Worm (Caenorhabditis elegans) whole organism, late embryonic: ENCODE data around the gene K07H8.2.

Experiments
- C08G9.2 ChIP-seq: sonication (generic microtip); optimal IDR thresholded peaks from 2 replicates; lab custom pipeline; 2016; ENCODE audit warnings: mild to moderate bottlenecking, missing genetic modification characterization, moderate library complexity, missing compliant biosample characterization
- K09A11.1 ChIP-seq: sonication (generic microtip); optimal IDR thresholded peaks from 2 replicates; lab custom pipeline; 2017; ENCODE audit warnings: antibody characterized with exemption, mild to moderate bottlenecking, missing genetic modification characterization, missing compliant biosample characterization; ENCODE audit not compliant: insufficient read depth
- T23F11.4 ChIP-seq: fragments of 200-800 bp; sonication (Bioruptor generic); optimal IDR thresholded peaks from 2 replicates; lab custom pipeline; 2018; ENCODE audit warnings: mild to moderate bottlenecking, missing genetic modification characterization, missing compliant biosample characterization
- Y22D7AL.16 ChIP-seq: sonication (generic microtip); optimal IDR thresholded peaks from 2 replicates; lab custom pipeline; 2016; ENCODE audit warnings: missing genetic modification characterization, missing compliant biosample characterization
- ahr-1 ChIP-seq: sonication (generic microtip); optimal IDR thresholded peaks from 2 replicates; lab custom pipeline; 2016; ENCODE audit warnings: missing genetic modification characterization, missing compliant biosample characterization
- ceh-14 ChIP-seq: sonication (generic microtip); optimal IDR thresholded peaks from 2 replicates; lab custom pipeline; 2016; ENCODE audit warnings: missing genotype, missing genetic modification characterization, missing compliant biosample characterization
- ceh-24 ChIP-seq: sonication (generic microtip); optimal IDR thresholded peaks from 2 replicates; lab custom pipeline; 2016; ENCODE audit warnings: mild to moderate bottlenecking, missing genetic modification characterization, missing compliant biosample characterization
- ceh-30 ChIP-seq: fragments of 150-350 bp; optimal IDR thresholded peaks from 2 replicates; lab custom pipeline; 2014; ENCODE audit warnings: missing biosample characterization, missing genetic modification characterization
- ceh-31 ChIP-seq: sonication (generic microtip); optimal IDR thresholded peaks from 2 replicates; lab custom pipeline; 2016; ENCODE audit warnings: missing genetic modification characterization, missing compliant biosample characterization
- ceh-34 ChIP-seq: sonication (generic microtip); optimal IDR thresholded peaks from 2 replicates; lab custom pipeline; 2016; ENCODE audit warnings: mild to moderate bottlenecking, missing genetic modification characterization, missing compliant biosample characterization
- ceh-48 ChIP-seq: sonication (generic microtip); optimal IDR thresholded peaks from 2 replicates; lab custom pipeline; 2016; ENCODE audit warnings: missing genetic modification characterization, inconsistent platforms, missing compliant biosample characterization
- ceh-6 ChIP-seq: fragments of 200-800 bp; sonication (Bioruptor generic); optimal IDR thresholded peaks from 2 replicates; lab custom pipeline; 2018; ENCODE audit warnings: mild to moderate bottlenecking, missing genetic modification characterization, missing compliant biosample characterization
- ceh-9 ChIP-seq: sonication (generic microtip); optimal IDR thresholded peaks from 2 replicates; lab custom pipeline; 2016; ENCODE audit warnings: mild to moderate bottlenecking, missing genetic modification characterization, inconsistent platforms, missing compliant biosample characterization
- dmd-4 ChIP-seq: sonication (generic microtip); optimal IDR thresholded peaks from 2 replicates; lab custom pipeline; 2016; ENCODE audit warnings: borderline replicate concordance, missing genetic modification characterization, missing compliant biosample characterization
- dve-1 ChIP-seq: sonication (generic microtip); optimal IDR thresholded peaks from 2 replicates; lab custom pipeline; 2017; ENCODE audit warnings: antibody characterized with exemption, mild to moderate bottlenecking, missing genetic modification characterization, missing compliant biosample characterization
- elt-2 ChIP-seq: sonication (generic microtip); optimal IDR thresholded peaks from 2 replicates; lab custom pipeline; 2016; ENCODE audit warnings: missing genetic modification reagents, missing genetic modification characterization, missing compliant biosample characterization
- elt-4 ChIP-seq: sonication (generic microtip); optimal IDR thresholded peaks from 2 replicates; lab custom pipeline; 2016; ENCODE audit warnings: missing genetic modification characterization, missing compliant biosample characterization
- eyg-1 ChIP-seq: sonication (generic microtip); optimal IDR thresholded peaks from 2 replicates; lab custom pipeline; 2016; ENCODE audit warnings: missing genotype, missing genetic modification characterization, missing compliant biosample characterization
- fkh-6 ChIP-seq: sonication (generic microtip); optimal IDR thresholded peaks from 2 replicates; lab custom pipeline; 2016; ENCODE audit warnings: missing genetic modification characterization, missing compliant biosample characterization
- gmeb-2 ChIP-seq: sonication (generic microtip); optimal IDR thresholded peaks from 2 replicates; lab custom pipeline; 2016; ENCODE audit warnings: missing genetic modification characterization, inconsistent platforms, missing compliant biosample characterization
- hlh-30 ChIP-seq: sonication (generic microtip); optimal IDR thresholded peaks from 2 replicates; lab custom pipeline; 2017; ENCODE audit warnings: antibody characterized with exemption, missing genetic modification characterization, missing compliant biosample characterization; ENCODE audit not compliant: insufficient read depth
- hlh-6 ChIP-seq: sonication (generic microtip); optimal IDR thresholded peaks from 2 replicates; lab custom pipeline; 2016; ENCODE audit warnings: missing genotype, missing genetic modification characterization, missing compliant biosample characterization
- lim-6 ChIP-seq: sonication (generic microtip); optimal IDR thresholded peaks from 2 replicates; lab custom pipeline; 2016; ENCODE audit warnings: missing genetic modification characterization, missing compliant biosample characterization
- mec-3 ChIP-seq: sonication (generic microtip); optimal IDR thresholded peaks from 2 replicates; lab custom pipeline; 2016; ENCODE audit warnings: borderline replicate concordance, missing genetic modification characterization, missing compliant biosample characterization
- nfya-1 ChIP-seq: sonication (generic microtip); optimal IDR thresholded peaks from 2 replicates; lab custom pipeline; 2017; ENCODE audit warnings: missing genetic modification characterization, mild to moderate bottlenecking, missing compliant biosample characterization, antibody characterized with exemption, moderate library complexity
- nhr-11 ChIP-seq: fragments of 150-350 bp; optimal IDR thresholded peaks from 2 replicates; lab custom pipeline; 2014; ENCODE audit warnings: missing biosample characterization, missing genetic modification characterization
- nhr-232 ChIP-seq: sonication (generic microtip); optimal IDR thresholded peaks from 2 replicates; lab custom pipeline; 2016; ENCODE audit warnings: missing genetic modification characterization, missing compliant biosample characterization
- pat-9 ChIP-seq: fragments of 200-800 bp; sonication (Bioruptor generic); optimal IDR thresholded peaks from 2 replicates; lab custom pipeline; 2018; ENCODE audit warnings: mild to moderate bottlenecking, missing genetic modification characterization, moderate library complexity, missing compliant biosample characterization
- pha-2 ChIP-seq: sonication (generic microtip); optimal IDR thresholded peaks from 2 replicates; lab custom pipeline; 2017; ENCODE audit warnings: mild to moderate bottlenecking, missing genetic modification characterization, missing compliant biosample characterization
- pros-1 ChIP-seq: fragments of 150-350 bp; optimal IDR thresholded peaks from 2 replicates; lab custom pipeline; 2014; ENCODE audit warnings: missing biosample characterization, missing genetic modification reagents, missing genetic modification characterization
- ref-2 ChIP-seq: sonication (generic microtip); optimal IDR thresholded peaks from 2 replicates; lab custom pipeline; 2016; ENCODE audit warnings: missing genetic modification characterization, missing compliant biosample characterization
- rnt-1 ChIP-seq: sonication (generic microtip); optimal IDR thresholded peaks from 2 replicates; lab custom pipeline; 2016; ENCODE audit warnings: missing genetic modification characterization, missing compliant biosample characterization
- sdc-2 ChIP-seq: sonication (generic microtip); optimal IDR thresholded peaks from 2 replicates; lab custom pipeline; 2016; ENCODE audit warnings: missing genotype, missing genetic modification characterization, missing compliant biosample characterization
- sox-4 ChIP-seq: sonication (generic microtip); optimal IDR thresholded peaks from 2 replicates; lab custom pipeline; 2017; ENCODE audit warnings: mild to moderate bottlenecking, missing genetic modification characterization, inconsistent platforms, missing compliant biosample characterization
- tbx-2 ChIP-seq: sonication (generic microtip); optimal IDR thresholded peaks from 2 replicates; lab custom pipeline; 2016; ENCODE audit warnings: missing genetic modification characterization, missing compliant biosample characterization
- ttx-3 ChIP-seq: sonication (generic microtip); optimal IDR thresholded peaks from 2 replicates; lab custom pipeline; 2016; ENCODE audit warnings: missing genetic modification reagents, missing genetic modification characterization, missing compliant biosample characterization
- unc-3 ChIP-seq, 2 experiments: fragments of 200-800 bp in 1 of 2; sonication (Bioruptor generic) in 1 of 2; sonication (generic microtip) in 1 of 2; conservative IDR thresholded peaks in 1 of 2; optimal IDR thresholded peaks in 1 of 2; 2 replicates each; pipeline versions ENCODE4 v1.3.6 to Lab custom; 2016 to 2022; ENCODE audit warnings: missing compliant biosample characterization in 2 of 2, missing genetic modification characterization in 2 of 2, missing genetic modification reagents in 1 of 2
- unc-42 ChIP-seq: sonication (generic microtip); optimal IDR thresholded peaks from 2 replicates; lab custom pipeline; 2016; ENCODE audit warnings: missing genotype, missing genetic modification characterization, missing compliant biosample characterization
- unc-55 ChIP-seq: sonication (generic microtip); optimal IDR thresholded peaks from 2 replicates; lab custom pipeline; 2017; ENCODE audit warnings: missing biosample characterization, missing genetic modification reagents, missing genetic modification characterization
- zip-5 ChIP-seq: sonication (generic microtip); optimal IDR thresholded peaks from 2 replicates; lab custom pipeline; 2016; ENCODE audit warnings: missing genetic modification characterization, missing compliant biosample characterization

K07H8.2 gene

DNA sequence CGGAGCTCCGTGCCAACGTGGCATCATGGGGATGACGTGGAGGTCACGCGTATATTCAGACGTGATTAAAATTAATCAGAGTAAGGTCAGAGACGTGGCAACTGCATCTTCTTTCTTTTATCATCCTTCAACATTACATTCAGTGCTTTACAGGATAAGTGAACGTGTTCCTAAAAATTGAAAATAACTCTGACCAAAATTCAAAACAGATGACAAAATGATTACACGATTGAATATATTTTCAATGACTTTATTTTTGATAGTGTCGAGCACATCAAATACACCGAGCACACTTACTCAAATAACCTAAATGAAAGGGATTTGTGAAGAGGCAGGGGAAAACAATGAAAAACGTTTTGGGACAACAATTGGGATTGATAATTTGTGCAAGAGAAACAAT lies 5.0 kb upstream of the K07H8.2 start, which contains the start of gene K07H8.9:
Gene K07H8.9 (minus strand): TSS at position 125 of the 400 bp plus-strand sequence.
- TF ChIP-seq K09A11.1 (tag; lab: Kevin White, UChicago) (no peak), pat-9 (tag; lab: Kevin White, UChicago) (no peak), unc-55 (no peak)

DNA sequence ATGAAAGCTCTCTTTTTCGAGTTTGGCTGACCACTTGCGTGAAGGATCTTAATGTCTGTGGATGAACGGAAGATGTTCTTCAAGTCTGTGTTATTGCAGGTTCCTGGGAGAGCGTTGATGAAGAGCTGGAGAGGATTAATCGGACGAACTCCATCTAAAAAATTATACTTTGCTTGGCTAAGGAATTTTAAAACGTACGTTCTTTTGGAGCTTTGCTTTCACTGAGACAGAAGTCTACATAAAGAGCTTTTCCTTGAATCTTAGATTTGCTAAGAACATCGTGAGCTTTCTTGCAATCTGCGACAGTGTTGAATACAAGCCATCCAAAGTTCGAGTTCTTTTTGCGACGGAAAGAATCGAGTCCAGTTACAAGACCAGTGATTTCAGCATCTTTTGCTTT lies 4.0 kb upstream of the K07H8.2 start:
- TF ChIP-seq elt-4 (tag; lab: Kevin White, UChicago) (no peak), ceh-31 (tag; lab: Kevin White, UChicago) (no peak), dve-1 (tag; lab: Kevin White, UChicago) (no peak), pros-1 (tag; lab: Kevin White, UChicago) (no peak), hlh-30 (tag; lab: Kevin White, UChicago) (no peak), nfya-1 (tag; lab: Kevin White, UChicago) (no peak), unc-55 (no peak), Y22D7AL.16 (tag; lab: Kevin White, UChicago) (no peak), pat-9 (tag; lab: Kevin White, UChicago) (no peak), nhr-11 (tag; lab: Kevin White, UChicago) (no peak), ceh-14 (tag; lab: Kevin White, UChicago) (no peak)

DNA sequence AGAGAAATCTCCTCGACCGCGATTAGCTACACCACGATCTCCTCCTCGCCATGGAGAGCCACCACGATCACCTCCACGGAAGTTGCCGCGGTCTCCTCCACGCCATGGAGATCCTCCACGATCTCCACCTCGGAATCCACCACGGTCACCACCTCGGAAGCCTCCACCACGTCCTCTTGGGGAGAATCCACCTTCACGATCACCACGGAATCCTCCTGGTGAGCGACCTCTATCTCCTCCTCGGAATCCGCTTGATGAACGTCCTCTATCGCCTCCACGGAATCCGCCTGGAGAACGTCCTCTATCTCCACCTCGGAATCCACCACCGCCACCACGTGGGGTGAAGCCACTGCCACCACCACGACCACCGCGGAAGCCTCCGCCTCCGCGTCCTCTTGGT lies 2.2 kb upstream of the K07H8.2 start:
- TF ChIP-seq lim-6 = no peak
- TF ChIP-seq ref-2 (tag; lab: Kevin White, UChicago) = no peak
- TF ChIP-seq tbx-2 (tag; lab: Kevin White, UChicago) = no peak
- TF ChIP-seq sox-4 (tag; lab: Kevin White, UChicago) = no peak
- no peak for TF ChIP-seq ttx-3 (tag; lab: Kevin White, UChicago)
- TF ChIP-seq ceh-24 = no peak
- no peak for TF ChIP-seq unc-55
- no peak for TF ChIP-seq zip-5 (tag; lab: Kevin White, UChicago)
- no peak for TF ChIP-seq ceh-34 (tag; lab: Kevin White, UChicago)
- TF ChIP-seq fkh-6 = no peak
- TF ChIP-seq elt-2 = no peak
- no peak for TF ChIP-seq ceh-48 (tag; lab: Kevin White, UChicago)
- TF ChIP-seq C08G9.2 (tag; lab: Kevin White, UChicago) = no peak
- no peak for TF ChIP-seq Y22D7AL.16 (tag; lab: Kevin White, UChicago)
- TF ChIP-seq ceh-9 (tag; lab: Kevin White, UChicago) = no peak
- TF ChIP-seq rnt-1 (tag; lab: Kevin White, UChicago) = no peak
- TF ChIP-seq ceh-6 = no peak
- no peak for TF ChIP-seq nhr-11 (tag; lab: Kevin White, UChicago)
- TF ChIP-seq gmeb-2 (tag; lab: Kevin White, UChicago) = no peak
- no peak for TF ChIP-seq hlh-6 (tag; lab: Kevin White, UChicago)
- TF ChIP-seq, all 69 proteins: peak for 0

DNA sequence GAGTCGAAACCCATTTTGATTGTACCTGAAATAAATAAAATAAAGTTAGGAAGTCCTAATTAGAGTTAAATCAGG lies 2.0 kb upstream of the K07H8.2 start, which contains the start of gene nucl-1:
Gene nucl-1 (minus strand): TSS at position 26 of the 75 bp plus-strand sequence.
- TF ChIP-seq ceh-30 (no peak), fkh-6 (no peak), hlh-6 (tag; lab: Kevin White, UChicago) (no peak), T23F11.4 (GFP tag; lab: Kevin White, UChicago) (no peak), sdc-2 (tag; lab: Kevin White, UChicago) (no peak), ahr-1 (tag; lab: Kevin White, UChicago) (no peak), ceh-14 (tag; lab: Kevin White, UChicago) (no peak), rnt-1 (tag; lab: Kevin White, UChicago) (no peak), eyg-1 (no peak), nhr-232 (tag; lab: Kevin White, UChicago) (no peak), dmd-4 (tag; lab: Kevin White, UChicago) (no peak), pha-2 (tag; lab: Kevin White, UChicago) (no peak), dve-1 (tag; lab: Kevin White, UChicago) (no peak), mec-3 (tag; lab: Kevin White, UChicago) (no peak), unc-3 (GFP tag; conservative IDR thresholded peaks at IDR 0.05; lab: Robert Waterston, UW) (no peak), unc-3 (tag; optimal IDR thresholded peaks at IDR 0.05; lab: Kevin White, UChicago) (no peak), unc-42 (tag; lab: Kevin White, UChicago) (no peak)
